Worm (Caenorhabditis elegans) whole organism, late embryonic: Measurements from ENCODE around the gene taco-1.

Source experiments
- ahr-1 ChIP-seq: sonication (generic microtip); optimal IDR thresholded peaks from 2 replicates; lab custom pipeline; 2016; ENCODE audit warnings: missing genetic modification characterization, missing compliant biosample characterization
- dve-1 ChIP-seq: sonication (generic microtip); optimal IDR thresholded peaks from 2 replicates; lab custom pipeline; 2017; ENCODE audit warnings: antibody characterized with exemption, mild to moderate bottlenecking, missing genetic modification characterization, missing compliant biosample characterization
- elt-4 ChIP-seq: sonication (generic microtip); optimal IDR thresholded peaks from 2 replicates; lab custom pipeline; 2016; ENCODE audit warnings: missing genetic modification characterization, missing compliant biosample characterization
- hlh-8 ChIP-seq: sonication (generic microtip); optimal IDR thresholded peaks from 2 replicates; lab custom pipeline; 2016; ENCODE audit warnings: missing genotype, missing genetic modification characterization, missing compliant biosample characterization
- lin-11 ChIP-seq: fragments of 200-800 bp; sonication (Bioruptor generic); optimal IDR thresholded peaks from 2 replicates; lab custom pipeline; 2018; ENCODE audit warnings: mild to moderate bottlenecking, missing genetic modification characterization, missing compliant biosample characterization
- nfya-1 ChIP-seq: sonication (generic microtip); optimal IDR thresholded peaks from 2 replicates; lab custom pipeline; 2017; ENCODE audit warnings: missing genetic modification characterization, mild to moderate bottlenecking, missing compliant biosample characterization, antibody characterized with exemption, moderate library complexity
- pha-4 ChIP-seq: fragments of 150-350 bp; optimal IDR thresholded peaks from 2 replicates; lab custom pipeline; 2018; ENCODE audit warnings: missing biosample characterization, missing genetic modification reagents, missing genetic modification characterization
- sdc-2 ChIP-seq: sonication (generic microtip); optimal IDR thresholded peaks from 2 replicates; lab custom pipeline; 2016; ENCODE audit warnings: missing genotype, missing genetic modification characterization, missing compliant biosample characterization
- unc-42 ChIP-seq: sonication (generic microtip); optimal IDR thresholded peaks from 2 replicates; lab custom pipeline; 2016; ENCODE audit warnings: missing genotype, missing genetic modification characterization, missing compliant biosample characterization
- unc-86 ChIP-seq: sonication (generic microtip); optimal IDR thresholded peaks from 2 replicates; lab custom pipeline; 2016; ENCODE audit warnings: missing genetic modification characterization, missing compliant biosample characterization

DNA sequence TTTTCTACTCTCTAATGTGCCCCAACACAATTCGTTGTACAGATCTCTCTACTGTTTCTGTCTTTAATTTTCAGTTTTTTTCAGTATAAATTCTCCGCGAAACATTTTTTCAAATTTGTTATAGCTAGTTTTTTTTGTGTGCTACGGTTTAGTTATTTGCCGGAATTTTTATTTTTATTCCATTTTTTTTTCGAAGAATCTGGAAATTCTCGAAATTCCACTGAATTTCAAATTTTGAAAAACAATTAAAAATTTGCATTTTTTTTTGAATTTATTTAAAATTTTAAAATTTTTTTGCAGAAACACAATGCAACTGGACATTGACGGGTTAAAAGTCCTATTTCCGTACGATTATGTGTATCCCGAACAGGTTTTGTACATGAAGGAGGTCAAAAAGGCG lies 19.1 kb upstream of the taco-1 start, which contains the start of gene xpd-1:
- TF ChIP-seq nfya-1 (tag; lab: Kevin White, UChicago) (no peak), elt-4 (tag; lab: Kevin White, UChicago) (no peak), dve-1 (tag; lab: Kevin White, UChicago) (no peak), sdc-2 (tag; lab: Kevin White, UChicago) (no peak), unc-42 (tag; lab: Kevin White, UChicago) (no peak), ahr-1 (tag; lab: Kevin White, UChicago) (no peak), pha-4 (no peak), hlh-8 (no peak), lin-11 (tag; lab: Kevin White, UChicago) (no peak), unc-86 (no peak)
